Fruit fly (Drosophila melanogaster): Measurements from ENCODE around the gene ninaA.
A peak's percentile ranks its signal among the peaks of the same experiment; 100 is the strongest.

The ninaA gene

dm6 chr2L:871419-871846, 5.7 kb upstream of the ninaA start:
- peak; percentile 20 for TF ChIP-seq mirr (GFP tag; optimal IDR thresholded peaks at IDR 0.05)
- no peak for TF ChIP-seq CG10959 (GFP tag; IDR thresholded peaks at IDR 0.05)
- TF ChIP-seq CG15514 (GFP tag; optimal IDR thresholded peaks at IDR 0.05), result peak; percentile 69
- TF ChIP-seq CG18599 (GFP tag; optimal IDR thresholded peaks at IDR 0.05), result peak; percentile 1
- TF ChIP-seq cwo (GFP tag; optimal IDR thresholded peaks at IDR 0.05), result no peak
- peak; percentile 87 for TF ChIP-seq Ets65A (GFP tag)
- TF ChIP-seq btn (GFP tag; optimal IDR thresholded peaks at IDR 0.05), result no peak
- TF ChIP-seq otp (GFP tag; IDR thresholded peaks at IDR 0.05), result no peak
- TF ChIP-seq Hmr (GFP tag; optimal IDR thresholded peaks at IDR 0.05), result peak; percentile 31
- peak; percentile 54 for TF ChIP-seq p53 (GFP tag; optimal IDR thresholded peaks at IDR 0.05)
- no peak for TF ChIP-seq Stat92E (GFP tag; optimal IDR thresholded peaks at IDR 0.05)
- TF ChIP-seq CG1602 (GFP tag; optimal IDR thresholded peaks at IDR 0.05), result no peak
- TF ChIP-seq NFAT (GFP tag; IDR thresholded peaks at IDR 0.05), result peak; percentile 51; the same call in 1 of the 2 replicates
- TF ChIP-seq Vsx1 (GFP tag; optimal IDR thresholded peaks at IDR 0.05), result no peak
- no peak for TF ChIP-seq Ssrp (tag; optimal IDR thresholded peaks at IDR 0.05)
- TF ChIP-seq HLH54F (GFP tag; optimal IDR thresholded peaks at IDR 0.05), result no peak
- peak; percentile 1 for TF ChIP-seq Deaf1 (tag; optimal IDR thresholded peaks at IDR 0.05)
- peak; percentile 9 for TF ChIP-seq Dp (GFP tag; optimal IDR thresholded peaks at IDR 0.05)
- no peak for TF ChIP-seq nau (GFP tag; optimal IDR thresholded peaks at IDR 0.05)
- TF ChIP-seq Opbp (GFP tag; IDR thresholded peaks at IDR 0.05; ENCODE audit: partially characterized antibody), result no peak
- TF ChIP-seq ewg (GFP tag; optimal IDR thresholded peaks at IDR 0.05), result peak; percentile 77
- TF ChIP-seq gcm (GFP tag; optimal IDR thresholded peaks at IDR 0.05), result no peak
- TF ChIP-seq gce (GFP tag; IDR thresholded peaks at IDR 0.05), result no peak
- no peak for TF ChIP-seq ken (GFP tag; IDR thresholded peaks at IDR 0.05)
- no peak for TF ChIP-seq Fer3 (tag; optimal IDR thresholded peaks at IDR 0.05)
- TF ChIP-seq sqz (GFP tag; optimal IDR thresholded peaks at IDR 0.05), result no peak
- no peak for TF ChIP-seq kay (GFP tag; optimal IDR thresholded peaks at IDR 0.05)
- TF ChIP-seq CG8765 (GFP tag; IDR thresholded peaks at IDR 0.05), result no peak
- TF ChIP-seq pita (GFP tag; optimal IDR thresholded peaks at IDR 0.05), result no peak
- peak; percentile 0 for TF ChIP-seq CG10543 (GFP tag; optimal IDR thresholded peaks at IDR 0.05)
- TF ChIP-seq yki (optimal IDR thresholded peaks at IDR 0.05), result no peak
- no peak for TF ChIP-seq CG7928 (GFP tag; optimal IDR thresholded peaks at IDR 0.05)
- peak; percentile 23 for TF ChIP-seq stwl (tag; optimal IDR thresholded peaks at IDR 0.05)
- TF ChIP-seq dan (GFP tag; IDR thresholded peaks at IDR 0.05), result no peak
- peak; percentile 17 for TF ChIP-seq CG3281 (GFP tag; optimal IDR thresholded peaks at IDR 0.05)
- TF ChIP-seq Side (GFP tag; optimal IDR thresholded peaks at IDR 0.05), result no peak
- TF ChIP-seq grau (tag; optimal IDR thresholded peaks at IDR 0.05), result peak; percentile 7
- TF ChIP-seq Optix (GFP tag; IDR thresholded peaks at IDR 0.05), result no peak
- TF ChIP-seq CG18011 (GFP tag; optimal IDR thresholded peaks at IDR 0.05), result no peak
- no peak for TF ChIP-seq CG9817 (tag; optimal IDR thresholded peaks at IDR 0.05)
- TF ChIP-seq cato (GFP tag; optimal IDR thresholded peaks at IDR 0.05; ENCODE audit: borderline replicate concordance), result no peak
- TF ChIP-seq CG12744 (GFP tag; optimal IDR thresholded peaks at IDR 0.05), result no peak
- peak; percentile 41 for TF ChIP-seq lilli (GFP tag; optimal IDR thresholded peaks at IDR 0.05)
- no peak for TF ChIP-seq CG16815 (GFP tag; optimal IDR thresholded peaks at IDR 0.05)
- TF ChIP-seq CG2678 (tag; optimal IDR thresholded peaks at IDR 0.05), result no peak
- no peak for TF ChIP-seq CoRest (tag; optimal IDR thresholded peaks at IDR 0.05)
- TF ChIP-seq Nf-YC (tag; optimal IDR thresholded peaks at IDR 0.05), result peak; percentile 12
- no peak for TF ChIP-seq CG13424 (tag; optimal IDR thresholded peaks at IDR 0.05)
- no peak for TF ChIP-seq CG17829 (tag; optimal IDR thresholded peaks at IDR 0.05)
- no peak for TF ChIP-seq CG10654 (GFP tag; optimal IDR thresholded peaks at IDR 0.05)
- no peak for TF ChIP-seq CG11723 (GFP tag; optimal IDR thresholded peaks at IDR 0.05)

Measured in whole organism, embryonic.